Fruit fly (Drosophila melanogaster) whole organism, embryonic: ENCODE measurements around the gene CG11842.
A peak's percentile ranks its signal among the peaks of the same experiment; 100 is the strongest.

Experiments used
- Adf1 ChIP-seq: fragments of 200-800 bp; sonication (Bioruptor generic); IDR thresholded peaks from 2 replicates; pipeline ENCODE4 v1.3.6; 2022; ENCODE audit warnings: missing biosample characterization, missing genetic modification characterization
- Awh ChIP-seq: fragments of 200-800 bp; sonication (Bioruptor generic); IDR thresholded peaks from 2 replicates; pipeline ENCODE4, ENCODE4 v1.3.6; 2022; ENCODE audit warnings: missing biosample characterization, missing genetic modification characterization
- Blimp-1 ChIP-seq: fragments of 200-800 bp; sonication (Bioruptor generic); optimal IDR thresholded peaks from 3 replicates; lab custom pipeline; 2018; ENCODE audit warnings: missing biosample characterization, missing genetic modification characterization, mild to moderate bottlenecking, moderate library complexity, missing genetic modification reagents
- CG10366 ChIP-seq: fragments of 200-800 bp; sonication (Bioruptor generic); IDR thresholded peaks from 2 replicates; pipeline ENCODE4 v1.3.6; 2022; ENCODE audit warnings: missing biosample characterization, missing genetic modification characterization
- CG10565 ChIP-seq: fragments of 200-800 bp; sonication (Bioruptor generic); optimal IDR thresholded peaks from 3 replicates; lab custom pipeline; 2016; ENCODE audit warnings: missing biosample characterization, mild to moderate bottlenecking, missing genetic modification characterization
- CG10959 ChIP-seq: fragments of 200-800 bp; sonication (Bioruptor generic); IDR thresholded peaks from 2 replicates; pipeline ENCODE4 v1.3.6; 2022; ENCODE audit warnings: missing biosample characterization, missing genetic modification characterization
- CG11085 ChIP-seq: fragments of 200-800 bp; sonication (Bioruptor generic); IDR thresholded peaks from 2 replicates; pipeline ENCODE4 v1.3.6; 2022; ENCODE audit warnings: missing biosample characterization, missing genetic modification characterization
- CG11560 ChIP-seq: fragments of 200-800 bp; sonication (Bioruptor generic); IDR thresholded peaks from 3 replicates; pipeline ENCODE4 v1.3.6; 2022; ENCODE audit warnings: missing biosample characterization, missing genetic modification characterization
- CG1233 ChIP-seq: fragments of 200-800 bp; sonication (Bioruptor generic); optimal IDR thresholded peaks from 4 replicates; lab custom pipeline; 2018; ENCODE audit warnings: missing biosample characterization, mild to moderate bottlenecking, missing genetic modification characterization
- CG13424 ChIP-seq: fragments of 200-800 bp; sonication (Bioruptor generic); optimal IDR thresholded peaks from 2 replicates; lab custom pipeline; 2019; ENCODE audit warnings: missing biosample characterization, mild to moderate bottlenecking, missing genetic modification characterization, moderate library complexity
- CG13775 ChIP-seq: fragments of 200-800 bp; sonication (Bioruptor generic); optimal IDR thresholded peaks from 3 replicates; lab custom pipeline; 2017; ENCODE audit warnings: missing biosample characterization, mild to moderate bottlenecking, missing genetic modification characterization
- CG1602 ChIP-seq: fragments of 200-800 bp; sonication (Bioruptor generic); optimal IDR thresholded peaks from 3 replicates; lab custom pipeline; 2016; ENCODE audit warnings: missing biosample characterization, missing genetic modification characterization
- CG17359 ChIP-seq: fragments of 200-800 bp; sonication (Bioruptor generic); optimal IDR thresholded peaks from 3 replicates; lab custom pipeline; 2018; ENCODE audit warnings: missing biosample characterization, mild to moderate bottlenecking, missing genetic modification characterization, moderate library complexity
- CG1792 ChIP-seq: fragments of 200-800 bp; sonication (Bioruptor generic); optimal IDR thresholded peaks from 2 replicates; lab custom pipeline; 2016; ENCODE audit warnings: missing biosample characterization, missing genetic modification characterization
- CG3163 ChIP-seq: fragments of 200-800 bp; sonication (Bioruptor generic); optimal IDR thresholded peaks from 3 replicates; lab custom pipeline; 2016; ENCODE audit warnings: missing biosample characterization, missing genetic modification characterization
- CG34376 ChIP-seq: fragments of 200-800 bp; sonication (Bioruptor generic); optimal IDR thresholded peaks from 2 replicates; lab custom pipeline; 2018; ENCODE audit warnings: missing biosample characterization, mild to moderate bottlenecking, missing genetic modification characterization
- CG4730 ChIP-seq: fragments of 200-800 bp; sonication (Bioruptor generic); IDR thresholded peaks from 2 replicates; pipeline ENCODE4 v1.3.6; 2022; ENCODE audit warnings: missing biosample characterization, missing genetic modification characterization
- CG6791 ChIP-seq: fragments of 200-800 bp; sonication (Bioruptor generic); IDR thresholded peaks from 3 replicates; pipeline ENCODE4 v1.3.6; 2022; ENCODE audit warnings: missing biosample characterization, missing genetic modification characterization; ENCODE audit not compliant: partially characterized antibody
- CG7928 ChIP-seq: fragments of 200-800 bp; sonication (Bioruptor generic); optimal IDR thresholded peaks from 2 replicates; lab custom pipeline; 2017; ENCODE audit warnings: missing biosample characterization, mild to moderate bottlenecking, missing genetic modification characterization
- Dek ChIP-seq: fragments of 200-800 bp; sonication (Bioruptor generic); optimal IDR thresholded peaks from 3 replicates; lab custom pipeline; 2019; ENCODE audit warnings: missing biosample characterization, mild to moderate bottlenecking, missing genetic modification characterization, moderate library complexity
- H2.0 ChIP-seq: fragments of 200-800 bp; sonication (Bioruptor generic); IDR thresholded peaks from 2 replicates; pipeline ENCODE4 v1.3.6; 2022; ENCODE audit warnings: missing biosample characterization, missing genetic modification characterization
- Lhr ChIP-seq: fragments of 200-800 bp; sonication (Bioruptor generic); optimal IDR thresholded peaks from 3 replicates; lab custom pipeline; 2017; ENCODE audit warnings: mild to moderate bottlenecking, missing biosample characterization, missing genetic modification reagents, missing genetic modification characterization
- Mad ChIP-seq: fragments of 200-800 bp; sonication (Bioruptor generic); optimal IDR thresholded peaks from 2 replicates; lab custom pipeline; 2016; ENCODE audit warnings: missing biosample characterization, missing genetic modification characterization
- NFAT ChIP-seq: fragments of 200-800 bp; sonication (Bioruptor generic); IDR thresholded peaks from 2 replicates; pipeline ENCODE4 v1.3.6; 2022; ENCODE audit warnings: missing biosample characterization, missing genetic modification characterization
- Ptx1 ChIP-seq: fragments of 200-800 bp; sonication (Bioruptor generic); IDR thresholded peaks from 2 replicates; pipeline ENCODE4 v1.3.6; 2022; ENCODE audit warnings: missing biosample characterization, missing genetic modification characterization
- Rfx ChIP-seq: fragments of 200-800 bp; sonication (Bioruptor generic); IDR thresholded peaks from 2 replicates; pipeline ENCODE4 v1.3.6; 2022; ENCODE audit warnings: missing biosample characterization, missing genetic modification characterization
- Spps ChIP-seq: fragments of 200-800 bp; sonication (Bioruptor generic); optimal IDR thresholded peaks from 2 replicates; lab custom pipeline; 2018; ENCODE audit warnings: missing biosample characterization, mild to moderate bottlenecking, missing genetic modification characterization
- ara ChIP-seq: fragments of 200-800 bp; sonication (Bioruptor generic); IDR thresholded peaks from 2 replicates; pipeline ENCODE4 v1.3.6; 2022; ENCODE audit warnings: missing biosample characterization, missing genetic modification characterization
- ase ChIP-seq: fragments of 200-800 bp; sonication (Bioruptor generic); IDR thresholded peaks from 3 replicates; pipeline ENCODE4 v1.3.6; 2022; ENCODE audit warnings: missing biosample characterization, missing genetic modification characterization
- ato ChIP-seq: fragments of 200-800 bp; sonication (Bioruptor generic); IDR thresholded peaks from 2 replicates; pipeline ENCODE4 v1.3.6; 2022; ENCODE audit warnings: missing biosample characterization, missing genetic modification characterization; ENCODE audit not compliant: partially characterized antibody
- cato ChIP-seq: fragments of 200-800 bp; sonication (Bioruptor generic); optimal IDR thresholded peaks from 2 replicates; lab custom pipeline; 2016; ENCODE audit warnings: missing biosample characterization, missing genetic modification characterization, borderline replicate concordance
- dan ChIP-seq: fragments of 200-800 bp; sonication (Bioruptor generic); IDR thresholded peaks from 2 replicates; pipeline ENCODE4 v1.3.6; 2022; ENCODE audit warnings: missing biosample characterization, missing genetic modification characterization
- disco-r ChIP-seq: fragments of 200-800 bp; sonication (Bioruptor generic); optimal IDR thresholded peaks from 2 replicates; lab custom pipeline; 2016; ENCODE audit warnings: missing biosample characterization, missing genetic modification characterization
- dpn ChIP-seq, 2 experiments: fragments of 200-800 bp; sonication (Bioruptor generic); optimal IDR thresholded peaks; 3 replicates each; lab custom pipeline; 2016; ENCODE audit warnings: missing biosample characterization in 2 of 2, missing genetic modification characterization in 2 of 2
- gro ChIP-seq: fragments of 200-800 bp; sonication (Bioruptor generic); optimal IDR thresholded peaks from 2 replicates; lab custom pipeline; 2016; ENCODE audit warnings: missing biosample characterization, missing genetic modification characterization
- gsb ChIP-seq: fragments of 200-800 bp; sonication (Bioruptor generic); IDR thresholded peaks from 2 replicates; pipeline ENCODE4 v1.3.6; 2022; ENCODE audit warnings: missing biosample characterization, missing genetic modification characterization
- gsb-n ChIP-seq: fragments of 200-800 bp; sonication (Bioruptor generic); optimal IDR thresholded peaks from 3 replicates; lab custom pipeline; 2018; ENCODE audit warnings: missing biosample characterization, mild to moderate bottlenecking, missing genetic modification characterization
- ind ChIP-seq: fragments of 200-800 bp; sonication (Bioruptor generic); optimal IDR thresholded peaks from 3 replicates; lab custom pipeline; 2016; ENCODE audit warnings: missing biosample characterization, missing genetic modification characterization
- insv ChIP-seq, 2 experiments: fragments of 200-800 bp; sonication (Bioruptor generic); optimal IDR thresholded peaks; 3 replicates each; lab custom pipeline; 2016 to 2018; ENCODE audit warnings: missing biosample characterization in 2 of 2, missing genetic modification characterization in 2 of 2
- jing ChIP-seq: fragments of 200-800 bp; sonication (Bioruptor generic); optimal IDR thresholded peaks from 2 replicates; lab custom pipeline; 2018; ENCODE audit warnings: missing biosample characterization, mild to moderate bottlenecking, missing genetic modification characterization
- kay ChIP-seq: fragments of 200-800 bp; sonication (Bioruptor generic); optimal IDR thresholded peaks from 2 replicates; lab custom pipeline; 2016; ENCODE audit warnings: missing biosample characterization, missing genetic modification characterization
- ken ChIP-seq: fragments of 200-800 bp; sonication (Bioruptor generic); IDR thresholded peaks from 3 replicates; pipeline ENCODE4 v1.3.6; 2022; ENCODE audit warnings: missing biosample characterization, missing genetic modification characterization
- lbe ChIP-seq: fragments of 200-800 bp; sonication (Bioruptor generic); optimal IDR thresholded peaks from 2 replicates; lab custom pipeline; 2016; ENCODE audit warnings: missing biosample characterization, mild to moderate bottlenecking, missing genetic modification characterization
- lola ChIP-seq, 3 experiments: fragments of >200 bp in 2 of 3; fragments of 200-800 bp in 1 of 3; sonication (Bioruptor generic) in 1 of 3; optimal IDR thresholded peaks; 2 replicates each; lab custom pipeline; 2017 to 2019; ENCODE audit warnings: missing biosample characterization in 3 of 3, missing genetic modification characterization in 3 of 3, mild to moderate bottlenecking in 1 of 3, moderate library complexity in 1 of 3
- row ChIP-seq: fragments of 200-800 bp; sonication (Bioruptor generic); IDR thresholded peaks from 3 replicates; pipeline ENCODE4 v1.3.6; 2022; ENCODE audit warnings: missing biosample characterization, missing genetic modification characterization
- sd ChIP-seq: fragments of 200-800 bp; sonication (Bioruptor generic); optimal IDR thresholded peaks from 3 replicates; lab custom pipeline; 2018; ENCODE audit warnings: missing biosample characterization, mild to moderate bottlenecking, missing genetic modification characterization, moderate library complexity
- shn ChIP-seq: fragments of 200-800 bp; sonication (Bioruptor generic); optimal IDR thresholded peaks from 3 replicates; lab custom pipeline; 2016; ENCODE audit warnings: missing biosample characterization, missing genetic modification characterization
- sr ChIP-seq: fragments of 200-800 bp; sonication (Bioruptor generic); IDR thresholded peaks from 3 replicates; pipeline ENCODE4 v1.3.6; 2022; ENCODE audit warnings: missing biosample characterization, missing genetic modification characterization
- stwl ChIP-seq: fragments of 200-800 bp; sonication (Bioruptor generic); optimal IDR thresholded peaks from 3 replicates; lab custom pipeline; 2018; ENCODE audit warnings: missing biosample characterization, mild to moderate bottlenecking, missing genetic modification characterization, moderate library complexity

CG11842 gene

DNA sequence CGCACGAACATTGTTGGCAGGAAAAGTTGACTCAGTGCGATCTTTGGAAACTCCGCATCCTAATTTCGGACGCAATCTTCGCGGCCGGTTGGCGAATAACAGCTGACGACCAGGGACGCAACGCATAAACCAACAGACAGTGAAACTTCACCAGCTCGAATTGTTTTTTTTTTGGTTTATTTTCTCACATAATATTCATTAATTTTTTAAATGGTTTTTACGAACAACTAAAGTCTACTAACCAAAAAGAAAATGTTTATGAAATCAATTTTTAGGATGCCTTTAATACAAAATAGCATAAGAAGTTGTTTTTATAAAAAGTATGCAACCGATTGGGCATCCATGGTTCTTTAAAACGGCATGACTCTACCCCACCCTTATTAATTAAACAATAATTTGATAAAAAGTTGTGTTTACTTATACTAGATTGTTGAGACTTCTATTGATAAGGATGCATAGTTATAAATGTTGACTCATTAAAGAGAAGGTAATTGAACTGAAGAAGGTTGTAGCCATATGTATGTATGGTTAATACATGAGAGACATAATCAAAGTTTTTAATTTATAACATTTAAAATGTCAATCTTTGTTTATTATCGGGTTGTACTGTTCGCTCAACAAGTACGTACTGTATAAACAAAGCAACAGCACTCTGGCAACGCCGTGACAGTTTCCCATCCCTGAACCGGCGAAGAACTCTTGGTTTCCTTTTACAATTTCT lies 18.4 kb upstream of the CG11842 start, which contains the start of the genes beta4GalNAcTB and Cpsf100 (continued):
- TF ChIP-seq Blimp-1 (GFP tag; lab: Kevin White, UChicago) (no peak), NFAT (GFP tag; lab: Robert Waterston, UW) (peak; percentile 67), CG6791 (no peak), insv (GFP tag; optimal IDR thresholded peaks at IDR 0.05; lab: Kevin White, UChicago) (peak in 1 of 2 experiments; percentile 34), CG7928 (GFP tag; lab: Kevin White, UChicago) (peak; percentile 91), row (GFP tag; lab: Robert Waterston, UW) (peak; percentile 85), Mad (GFP tag; lab: Kevin White, UChicago) (peak; percentile 46), CG13775 (GFP tag; lab: Kevin White, UChicago) (peak; percentile 89), Awh (no peak), kay (GFP tag; lab: Kevin White, UChicago) (peak; percentile 67), CG10959 (GFP tag; lab: Robert Waterston, UW) (peak; percentile 42; the same call in 1 of the 2 replicates), CG34376 (peak; percentile 21), jing (GFP tag; lab: Kevin White, UChicago) (peak; percentile 48), Adf1 (GFP tag; lab: Robert Waterston, UW) (no peak; the same call in 1 of the 2 replicates), ato (GFP tag; lab: Robert Waterston, UW) (no peak), CG3163 (GFP tag; lab: Kevin White, UChicago) (no peak), lola (GFP tag; optimal IDR thresholded peaks at IDR 0.05; lab: Kevin White, UChicago) (peak in 1 of 3 experiments; percentile 81), Spps (peak; percentile 1), ken (GFP tag; lab: Robert Waterston, UW) (peak; percentile 59; the same call in 1 of the 3 replicates), CG17359 (peak; percentile 41), CG10565 (no peak), lbe (GFP tag; lab: Kevin White, UChicago) (no peak), CG1602 (GFP tag; lab: Kevin White, UChicago) (peak; percentile 72), CG11560 (tag; lab: Robert Waterston, UW) (0 out of 3 replicates have a peak, but pooled peaks have one; percentile 42), Dek (tag; lab: Kevin White, UChicago) (peak; percentile 47), cato (GFP tag; lab: Kevin White, UChicago) (peak; percentile 46), Ptx1 (GFP tag; lab: Robert Waterston, UW) (peak; percentile 80), sd (tag; lab: Kevin White, UChicago) (no peak), dan (GFP tag; lab: Robert Waterston, UW) (peak; percentile 23; the same call in 1 of the 2 replicates), dpn (GFP tag; optimal IDR thresholded peaks at IDR 0.05; lab: Kevin White, UChicago) (peak; percentile 57 to 63), CG10366 (peak; percentile 61), gro (no peak), CG13424 (tag; lab: Kevin White, UChicago) (peak; percentile 71), Rfx (GFP tag; lab: Robert Waterston, UW) (peak; percentile 76), gsb-n (tag; lab: Kevin White, UChicago) (no peak), shn (peak; percentile 33), stwl (tag; lab: Kevin White, UChicago) (peak; percentile 27), Lhr (GFP tag; lab: Kevin White, UChicago) (peak; percentile 11), CG11085 (peak; percentile 72), ase (GFP tag; lab: Robert Waterston, UW) (peak; percentile 54; the same call in 1 of the 3 replicates), CG4730 (GFP tag; lab: Robert Waterston, UW) (peak; percentile 27), disco-r (no peak), gsb (no peak; the same call in 1 of the 2 replicates), sr (GFP tag; lab: Robert Waterston, UW) (no peak), CG1233 (GFP tag; lab: Kevin White, UChicago) (peak; percentile 81), CG1792 (GFP tag; lab: Kevin White, UChicago) (no peak), H2.0 (GFP tag; lab: Robert Waterston, UW) (peak; percentile 63), ind (GFP tag; lab: Kevin White, UChicago) (peak; percentile 84), ara (GFP tag; lab: Robert Waterston, UW) (peak; percentile 46; the same call in 1 of the 2 replicates)
